Worm (Caenorhabditis elegans) whole organism, L1 larva: ENCODE measurements around the gene sam-4.

Experiments used
- ama-1 ChIP-seq: fragments of 150-350 bp; optimal IDR thresholded peaks from 2 replicates; lab custom pipeline; 2014
- blmp-1 ChIP-seq: fragments of 150-350 bp; optimal IDR thresholded peaks from 2 replicates; lab custom pipeline; 2014; ENCODE audit warnings: missing biosample characterization, missing genetic modification characterization
- ceh-90 ChIP-seq: sonication (generic microtip); optimal IDR thresholded peaks from 2 replicates; lab custom pipeline; 2016; ENCODE audit warnings: missing genetic modification characterization, missing compliant biosample characterization
- ces-1 ChIP-seq: fragments of 150-350 bp; optimal IDR thresholded peaks from 2 replicates; lab custom pipeline; 2014; ENCODE audit warnings: missing biosample characterization, missing genetic modification reagents, missing genetic modification characterization
- dpl-1 ChIP-seq, 3 experiments: fragments of 150-350 bp in 2 of 3; sonication (generic microtip) in 1 of 3; optimal IDR thresholded peaks; 2 replicates each; lab custom pipeline; 2014 to 2017; ENCODE audit warnings: missing biosample characterization in 3 of 3, missing genetic modification characterization in 3 of 3, missing genetic modification reagents in 3 of 3
- efl-3 ChIP-seq: fragments of 200-800 bp; sonication (Bioruptor generic); optimal IDR thresholded peaks from 2 replicates; lab custom pipeline; 2018; ENCODE audit warnings: mild to moderate bottlenecking, missing genetic modification characterization, missing compliant biosample characterization
- egl-13 ChIP-seq: sonication (generic microtip); optimal IDR thresholded peaks from 2 replicates; lab custom pipeline; 2016; ENCODE audit warnings: missing genotype, missing genetic modification reagents, missing genetic modification characterization, missing compliant biosample characterization
- egl-27 ChIP-seq, 2 experiments: fragments of 150-350 bp in 1 of 2; sonication (generic microtip); optimal IDR thresholded peaks; 3 replicates each; lab custom pipeline; 2017 to 2018; ENCODE audit warnings: missing biosample characterization in 2 of 2, missing genetic modification characterization in 2 of 2, missing genetic modification reagents in 2 of 2
- elt-3 ChIP-seq, 6 experiments: fragments of 150-350 bp in 1 of 6; sonication (generic microtip); optimal IDR thresholded peaks; 2 replicates each; lab custom pipeline; 2017 to 2018; ENCODE audit warnings: missing biosample characterization in 6 of 6, missing genetic modification characterization in 6 of 6, inconsistent platforms in 1 of 6
- ets-5 ChIP-seq: fragments of 200-800 bp; sonication (Bioruptor generic); IDR thresholded peaks from 2 replicates; pipeline ENCODE4 v1.3.6; 2022; ENCODE audit warnings: missing genetic modification characterization, missing compliant biosample characterization
- fos-1 ChIP-seq: fragments of 150-350 bp; optimal IDR thresholded peaks from 2 replicates; lab custom pipeline; 2014; ENCODE audit warnings: missing biosample characterization, missing genetic modification characterization
- hpl-2 ChIP-seq: fragments of 150-350 bp; optimal IDR thresholded peaks from 2 replicates; lab custom pipeline; 2014; ENCODE audit warnings: missing biosample characterization, missing genetic modification reagents, missing genetic modification characterization
- jun-1 ChIP-seq: fragments of 150-350 bp; optimal IDR thresholded peaks from 2 replicates; lab custom pipeline; 2014; ENCODE audit warnings: missing biosample characterization, missing genetic modification reagents, missing genetic modification characterization
- lin-13 ChIP-seq: fragments of 150-350 bp; optimal IDR thresholded peaks from 2 replicates; lab custom pipeline; 2014; ENCODE audit warnings: missing biosample characterization, missing genetic modification reagents, missing genetic modification characterization
- lin-14 ChIP-seq: fragments of 200-800 bp; sonication (Bioruptor generic); optimal IDR thresholded peaks from 2 replicates; lab custom pipeline; 2018; ENCODE audit warnings: mild to moderate bottlenecking, missing genetic modification characterization, moderate library complexity, missing compliant biosample characterization
- lin-35 ChIP-seq, 2 experiments: fragments of 150-350 bp; optimal IDR thresholded peaks; 2 replicates each; lab custom pipeline; 2014; ENCODE audit warnings: missing biosample characterization in 2 of 2, missing genetic modification characterization in 2 of 2, missing genetic modification reagents in 2 of 2
- lsy-2 ChIP-seq, 2 experiments: fragments of 150-350 bp; optimal IDR thresholded peaks; 2 replicates each; lab custom pipeline; 2014; ENCODE audit warnings: missing biosample characterization in 2 of 2, missing genetic modification characterization in 2 of 2
- mef-2 ChIP-seq: fragments of 150-350 bp; optimal IDR thresholded peaks from 2 replicates; lab custom pipeline; 2014; ENCODE audit warnings: missing biosample characterization, missing genetic modification characterization
- nhr-11 ChIP-seq: fragments of 150-350 bp; optimal IDR thresholded peaks from 2 replicates; lab custom pipeline; 2014; ENCODE audit warnings: missing biosample characterization, missing genetic modification characterization
- nhr-20 ChIP-seq: sonication (generic microtip); optimal IDR thresholded peaks from 2 replicates; lab custom pipeline; 2016; ENCODE audit warnings: mild to moderate bottlenecking, missing genetic modification characterization, missing compliant biosample characterization
- nhr-237 ChIP-seq: fragments of 150-350 bp; optimal IDR thresholded peaks from 2 replicates; lab custom pipeline; 2014; ENCODE audit warnings: missing biosample characterization, missing genetic modification characterization
- nhr-28 ChIP-seq: fragments of 150-350 bp; optimal IDR thresholded peaks from 2 replicates; lab custom pipeline; 2014; ENCODE audit warnings: missing biosample characterization, missing genetic modification characterization
- nhr-47 ChIP-seq: sonication (generic microtip); optimal IDR thresholded peaks from 2 replicates; lab custom pipeline; 2016; ENCODE audit warnings: mild to moderate bottlenecking, missing genetic modification characterization, moderate library complexity, missing compliant biosample characterization
- nhr-71 ChIP-seq: sonication (generic microtip); optimal IDR thresholded peaks from 2 replicates; lab custom pipeline; 2016; ENCODE audit warnings: mild to moderate bottlenecking, missing genetic modification characterization, moderate library complexity, missing compliant biosample characterization
- nhr-84 ChIP-seq: sonication (generic microtip); optimal IDR thresholded peaks from 2 replicates; lab custom pipeline; 2017; ENCODE audit warnings: missing biosample characterization, missing genetic modification characterization
- pax-3 ChIP-seq: fragments of 200-800 bp; sonication (Bioruptor generic); optimal IDR thresholded peaks from 2 replicates; lab custom pipeline; 2018; ENCODE audit warnings: mild to moderate bottlenecking, missing genetic modification characterization, moderate library complexity, missing compliant biosample characterization
- snpc-4 ChIP-seq: fragments of 150-350 bp; optimal IDR thresholded peaks from 2 replicates; lab custom pipeline; 2014; ENCODE audit warnings: missing biosample characterization, missing genetic modification characterization
- snu-23 ChIP-seq: sonication (generic microtip); optimal IDR thresholded peaks from 2 replicates; lab custom pipeline; 2016; ENCODE audit warnings: missing genetic modification characterization, missing compliant biosample characterization
- sox-4 ChIP-seq: sonication (generic microtip); optimal IDR thresholded peaks from 2 replicates; lab custom pipeline; 2016; ENCODE audit warnings: missing genetic modification characterization, missing compliant biosample characterization
- unc-130 ChIP-seq: fragments of 150-350 bp; optimal IDR thresholded peaks from 2 replicates; lab custom pipeline; 2017; ENCODE audit warnings: missing biosample characterization, missing genetic modification characterization, inconsistent platforms
- unc-30 ChIP-seq: sonication (generic microtip); optimal IDR thresholded peaks from 2 replicates; lab custom pipeline; 2017; ENCODE audit warnings: missing biosample characterization, missing genetic modification characterization
- unc-62 ChIP-seq: fragments of 150-350 bp; optimal IDR thresholded peaks from 2 replicates; lab custom pipeline; 2014; ENCODE audit warnings: missing biosample characterization, missing genetic modification reagents, missing genetic modification characterization
- vab-15 ChIP-seq: sonication (generic microtip); optimal IDR thresholded peaks from 2 replicates; lab custom pipeline; 2017; ENCODE audit warnings: missing genotype, mild to moderate bottlenecking, missing genetic modification characterization, missing compliant biosample characterization
- xbp-1 ChIP-seq: sonication (generic microtip); optimal IDR thresholded peaks from 2 replicates; lab custom pipeline; 2016; ENCODE audit warnings: missing genetic modification characterization, missing compliant biosample characterization
- zag-1 ChIP-seq: fragments of 150-350 bp; optimal IDR thresholded peaks from 2 replicates; lab custom pipeline; 2014; ENCODE audit warnings: missing biosample characterization, missing genetic modification characterization
- ztf-4 ChIP-seq: fragments of 150-350 bp; optimal IDR thresholded peaks from 2 replicates; lab custom pipeline; 2014; ENCODE audit warnings: missing biosample characterization, missing genetic modification characterization

sam-4 gene

ce11 chrII:5668830-5669229 lies 19.7 kb upstream of the sam-4 start, which contains the start of gene C25H3.7:
Gene C25H3.7 (minus strand): TSS chrII:5668930.
- no peak for TF ChIP-seq unc-130 (tag; lab: Kevin White, UChicago)
- no peak for TF ChIP-seq snpc-4 (tag; lab: Kevin White, UChicago)
- no peak for TF ChIP-seq efl-3

- no peak for TF ChIP-seq lin-35 (GFP tag; optimal IDR thresholded peaks at IDR 0.05; lab: Kevin White, UChicago)
- TF ChIP-seq nhr-28 (tag; lab: Kevin White, UChicago), result no peak
- no peak for TF ChIP-seq vab-15 (tag; lab: Kevin White, UChicago)
- TF ChIP-seq egl-27 (tag; optimal IDR thresholded peaks at IDR 0.05; lab: Kevin White, UChicago), result no peak
- TF ChIP-seq egl-13, result no peak
- no peak for TF ChIP-seq zag-1 (tag; lab: Kevin White, UChicago)
- TF ChIP-seq nhr-237 (tag; lab: Kevin White, UChicago), result no peak
- TF ChIP-seq fos-1, result no peak
- TF ChIP-seq ama-1 (lab: Kevin White, UChicago), result no peak
- TF ChIP-seq nhr-84, result no peak
- TF ChIP-seq elt-3 (tag; optimal IDR thresholded peaks at IDR 0.05; lab: Kevin White, UChicago), result no peak
- no peak for TF ChIP-seq sox-4 (tag; lab: Kevin White, UChicago)
Observed at ce11 chrII:5667540-5667939, 18.5 kb upstream of the sam-4 start.

- TF ChIP-seq lin-13 (GFP tag; lab: Kevin White, UChicago), result no peak
- no peak for TF ChIP-seq unc-62
- TF ChIP-seq unc-30 (tag; lab: Kevin White, UChicago), result no peak
- no peak for TF ChIP-seq lsy-2 (tag; optimal IDR thresholded peaks at IDR 0.05; lab: Kevin White, UChicago)
- TF ChIP-seq ztf-4 (tag; lab: Kevin White, UChicago), result no peak
- no peak for TF ChIP-seq unc-130 (tag; lab: Kevin White, UChicago)
- TF ChIP-seq nhr-47 (tag; lab: Kevin White, UChicago), result no peak
- TF ChIP-seq pax-3 (tag; lab: Kevin White, UChicago), result no peak
- TF ChIP-seq nhr-84, result no peak
- TF ChIP-seq nhr-11 (tag; lab: Kevin White, UChicago), result no peak
- TF ChIP-seq ces-1 (GFP tag; lab: Kevin White, UChicago), result no peak
Observed at ce11 chrII:5665991-5666390, 16.9 kb upstream of the sam-4 start, which contains the start of gene C25H3.16. Gene C25H3.16 (plus strand): TSS chrII:5666291.

ce11 chrII:5665029-5665428 lies 15.9 kb upstream of the sam-4 start, which contains the start of gene C25H3.15:
Gene C25H3.15 (plus strand): TSS chrII:5665329.
- TF ChIP-seq blmp-1, result no peak
- TF ChIP-seq hpl-2 (GFP tag; lab: Kevin White, UChicago), result no peak

- peak; percentile 59 for TF ChIP-seq blmp-1
- peak; percentile 2 for TF ChIP-seq xbp-1 (tag; lab: Kevin White, UChicago)
- peak; percentile 41 for TF ChIP-seq snu-23 (GFP tag; lab: Kevin White, UChicago)
- TF ChIP-seq nhr-71 (tag; lab: Kevin White, UChicago), result peak; percentile 43
- no peak for TF ChIP-seq ceh-90 (tag; lab: Kevin White, UChicago)
- TF ChIP-seq nhr-20 (tag; lab: Kevin White, UChicago), result peak; percentile 0
- TF ChIP-seq nhr-47 (tag; lab: Kevin White, UChicago), result peak; percentile 24
- peak; percentile 20 to 29 for TF ChIP-seq lsy-2 (tag; optimal IDR thresholded peaks at IDR 0.05; lab: Kevin White, UChicago)
- peak in 1 of 2 experiments; percentile 6 for TF ChIP-seq lin-35 (GFP tag; optimal IDR thresholded peaks at IDR 0.05; lab: Kevin White, UChicago)
- no peak for TF ChIP-seq dpl-1 (GFP tag; optimal IDR thresholded peaks at IDR 0.05; lab: Kevin White, UChicago)
- peak; percentile 55 for TF ChIP-seq lin-14 (GFP tag; lab: Kevin White, UChicago)
- peak; percentile 48 for TF ChIP-seq mef-2
- no peak for TF ChIP-seq jun-1 (tag; lab: Kevin White, UChicago)
- peak in 1 of 6 experiments; percentile 31 for TF ChIP-seq elt-3 (tag; optimal IDR thresholded peaks at IDR 0.05; lab: Kevin White, UChicago)
- TF ChIP-seq ets-5, result no peak
Observed at ce11 chrII:5663180-5663791, 14.2 kb upstream of the sam-4 start.
